Worm (Caenorhabditis elegans) whole organism, midembryonic: ENCODE measurements around the gene mtr-4.

Experiments
- T22C8.4 ChIP-seq: fragments of 200-800 bp; sonication (Bioruptor generic); IDR thresholded peaks from 2 replicates; pipeline ENCODE4 v1.3.6; 2022; ENCODE audit warnings: missing genetic modification characterization, missing compliant biosample characterization
- cog-1 ChIP-seq: sonication (generic microtip); optimal IDR thresholded peaks from 2 replicates; lab custom pipeline; 2016; ENCODE audit warnings: missing genetic modification characterization, missing compliant biosample characterization
- flt-1 ChIP-seq: fragments of 200-800 bp; sonication (Bioruptor generic); IDR thresholded peaks from 2 replicates; pipeline ENCODE4 v1.3.6; 2022; ENCODE audit warnings: missing genetic modification characterization, missing compliant biosample characterization
- ztf-23 ChIP-seq: fragments of 200-800 bp; sonication (Bioruptor generic); IDR thresholded peaks from 2 replicates; pipeline ENCODE4 v1.3.6; 2022; ENCODE audit warnings: missing genetic modification reagents, missing genetic modification characterization, missing compliant biosample characterization

DNA sequence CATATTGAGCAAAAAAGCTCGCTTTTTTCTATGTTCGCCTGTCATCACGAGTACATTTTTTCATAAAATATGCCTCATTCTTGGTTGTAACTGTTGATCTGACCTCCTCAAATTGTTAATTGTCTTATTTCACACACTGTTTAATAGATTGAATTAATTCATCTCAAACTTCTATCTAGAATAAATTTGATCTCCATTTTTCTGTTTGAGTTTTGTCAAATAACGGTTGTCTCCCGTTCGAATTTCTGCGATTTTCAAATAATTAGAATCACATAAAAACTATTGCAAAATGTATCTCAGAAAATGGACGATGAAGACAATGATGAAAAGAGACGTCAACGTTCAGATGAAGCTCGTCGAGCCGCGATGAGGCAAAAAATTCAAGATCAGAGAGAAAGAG, 36.4 kb downstream of the mtr-4 start, which contains the start of gene K07F5.14:
- TF ChIP-seq T22C8.4 (GFP tag; lab: Robert Waterston, UW): no peak
- no peak for TF ChIP-seq ztf-23 (GFP tag; lab: Robert Waterston, UW)
- no peak for TF ChIP-seq cog-1 (tag; lab: Kevin White, UChicago)
- TF ChIP-seq flt-1: no peak
